Worm (Caenorhabditis elegans) whole organism, early embryonic: ENCODE results near the gene Y7A5A.3.

ENCODE experiments used
- B0310.2 ChIP-seq: sonication (generic microtip); optimal IDR thresholded peaks from 2 replicates; lab custom pipeline; 2016; ENCODE audit warnings: mild to moderate bottlenecking, missing genetic modification characterization, missing compliant biosample characterization
- F13C5.2 ChIP-seq: sonication (generic microtip); optimal IDR thresholded peaks from 2 replicates; lab custom pipeline; 2017; ENCODE audit warnings: mild to moderate bottlenecking, missing genetic modification characterization, inconsistent platforms, missing compliant biosample characterization
- aly-1 ChIP-seq: sonication (generic microtip); optimal IDR thresholded peaks from 2 replicates; lab custom pipeline; 2016; ENCODE audit warnings: missing genetic modification characterization, missing compliant biosample characterization
- ama-1 ChIP-seq: fragments of 150-350 bp; optimal IDR thresholded peaks from 2 replicates; lab custom pipeline; 2014
- ceh-13 ChIP-seq: fragments of 200-800 bp; sonication (Bioruptor generic); optimal IDR thresholded peaks from 2 replicates; lab custom pipeline; 2018; ENCODE audit warnings: mild to moderate bottlenecking, missing genetic modification characterization, missing compliant biosample characterization
- ceh-36 ChIP-seq: sonication (generic microtip); optimal IDR thresholded peaks from 2 replicates; lab custom pipeline; 2016; ENCODE audit warnings: missing genetic modification characterization, inconsistent platforms, missing compliant biosample characterization
- ets-7 ChIP-seq: sonication (generic microtip); optimal IDR thresholded peaks from 2 replicates; lab custom pipeline; 2016; ENCODE audit warnings: missing genotype, missing genetic modification characterization, missing compliant biosample characterization
- flt-1 ChIP-seq: fragments of 200-800 bp; sonication (Bioruptor generic); IDR thresholded peaks from 2 replicates; pipeline ENCODE4 v1.3.6; 2022; ENCODE audit warnings: missing genetic modification characterization, missing compliant biosample characterization
- hmbx-1 ChIP-seq: sonication (generic microtip); optimal IDR thresholded peaks from 2 replicates; lab custom pipeline; 2016; ENCODE audit warnings: mild to moderate bottlenecking, missing genetic modification characterization, missing compliant biosample characterization
- hmg-4 ChIP-seq: fragments of 200-800 bp; sonication (Bioruptor generic); optimal IDR thresholded peaks from 2 replicates; lab custom pipeline; 2018; ENCODE audit warnings: mild to moderate bottlenecking, missing genetic modification characterization, missing compliant biosample characterization
- hnd-1 ChIP-seq: sonication (generic microtip); optimal IDR thresholded peaks from 2 replicates; lab custom pipeline; 2016; ENCODE audit warnings: missing genetic modification characterization, missing compliant biosample characterization
- pes-1 ChIP-seq: fragments of 200-800 bp; sonication (Bioruptor generic); IDR thresholded peaks from 2 replicates; pipeline ENCODE4 v1.3.6; 2022; ENCODE audit warnings: missing genetic modification reagents, missing genetic modification characterization, missing compliant biosample characterization
- scrt-1 ChIP-seq: fragments of 200-800 bp; sonication (Bioruptor generic); IDR thresholded peaks from 2 replicates; pipeline ENCODE4 v1.3.6; 2022; ENCODE audit warnings: missing genetic modification characterization, missing compliant biosample characterization
- sea-1 ChIP-seq: fragments of 200-800 bp; sonication (Bioruptor generic); conservative IDR thresholded peaks from 2 replicates; pipeline ENCODE4 v1.3.6; 2022; ENCODE audit warnings: missing genetic modification characterization, missing compliant biosample characterization
- tbx-11 ChIP-seq: fragments of 200-800 bp; sonication (Bioruptor generic); IDR thresholded peaks from 2 replicates; pipeline ENCODE4 v1.3.6; 2022; ENCODE audit warnings: missing genetic modification characterization, missing compliant biosample characterization
- tbx-37 ChIP-seq: fragments of 200-800 bp; sonication (Bioruptor generic); conservative IDR thresholded peaks from 2 replicates; pipeline ENCODE4 v1.3.6; 2022; ENCODE audit warnings: missing genetic modification reagents, missing genetic modification characterization, missing compliant biosample characterization
- tra-4 ChIP-seq: sonication (generic microtip); optimal IDR thresholded peaks from 2 replicates; lab custom pipeline; 2017; ENCODE audit warnings: missing genetic modification characterization, missing compliant biosample characterization

The Y7A5A.3 gene

DNA sequence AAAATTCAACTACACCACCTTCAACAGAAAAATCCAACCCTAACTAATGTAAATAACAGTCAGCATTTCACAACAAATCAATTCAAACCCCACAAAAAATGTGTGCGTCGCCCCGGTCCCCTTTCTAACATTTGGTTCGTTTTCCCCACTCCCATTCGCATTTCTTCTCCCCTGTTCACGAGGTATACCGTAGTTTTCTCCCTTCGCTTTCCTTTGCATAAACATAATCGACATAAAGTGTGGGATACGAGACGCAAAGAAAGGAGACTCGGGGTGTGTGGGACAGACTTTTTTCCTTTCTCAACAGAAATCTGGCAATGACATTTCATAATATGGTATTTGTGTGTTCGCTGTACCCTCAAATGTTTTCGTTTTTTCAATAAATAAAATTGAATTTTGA lies 26.9 kb upstream of the Y7A5A.3 start:
- no peak for TF ChIP-seq ama-1 (lab: Kevin White, UChicago)
- no peak for TF ChIP-seq sea-1 (GFP tag; lab: Robert Waterston, UW)
- TF ChIP-seq hmbx-1, result no peak
- TF ChIP-seq scrt-1 (GFP tag; lab: Robert Waterston, UW), result no peak
- TF ChIP-seq tra-4 (tag; lab: Kevin White, UChicago), result no peak
- TF ChIP-seq tbx-37 (GFP tag; lab: Robert Waterston, UW), result no peak
- no peak for TF ChIP-seq aly-1 (tag; lab: Kevin White, UChicago)

DNA sequence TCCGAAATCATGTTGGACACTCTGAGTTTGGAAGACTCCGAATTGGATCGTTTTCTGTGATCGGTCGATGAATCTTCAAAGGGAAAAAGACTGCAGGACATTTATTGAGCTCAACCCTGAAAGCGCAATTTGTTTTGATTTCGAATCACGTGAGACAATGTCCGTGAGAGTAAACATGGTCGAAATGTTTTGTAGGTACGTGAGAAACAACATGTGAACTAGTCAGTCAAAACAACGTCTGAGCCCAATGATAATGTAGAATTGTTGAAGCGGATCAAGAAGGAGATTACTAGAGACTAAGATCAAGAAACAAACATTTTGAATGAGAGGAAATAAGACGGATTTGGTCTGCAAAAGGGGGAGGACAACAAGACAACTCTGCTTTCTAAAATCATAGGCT lies 19.6 kb upstream of the Y7A5A.3 start, which contains the start of gene Y7A5A.7:
TSS of gene Y7A5A.7 (minus strand) at position 101 of the 400 bp plus-strand sequence.
- no peak for TF ChIP-seq tbx-37 (GFP tag; lab: Robert Waterston, UW)
- TF ChIP-seq tra-4 (tag; lab: Kevin White, UChicago), result no peak
- no peak for TF ChIP-seq scrt-1 (GFP tag; lab: Robert Waterston, UW)
- TF ChIP-seq ceh-13 (GFP tag; lab: Kevin White, UChicago), result no peak
- no peak for TF ChIP-seq ets-7
- no peak for TF ChIP-seq flt-1
- no peak for TF ChIP-seq ceh-36 (tag; lab: Kevin White, UChicago)
- TF ChIP-seq sea-1 (GFP tag; lab: Robert Waterston, UW), result no peak
- no peak for TF ChIP-seq aly-1 (tag; lab: Kevin White, UChicago)
- no peak for TF ChIP-seq tbx-11 (GFP tag; lab: Robert Waterston, UW)
- TF ChIP-seq B0310.2 (tag; lab: Kevin White, UChicago), result no peak
- no peak for TF ChIP-seq hmg-4
- no peak for TF ChIP-seq F13C5.2 (tag; lab: Kevin White, UChicago)
- no peak for TF ChIP-seq hmbx-1
- TF ChIP-seq hnd-1 (tag; lab: Kevin White, UChicago), result no peak
- TF ChIP-seq ama-1 (lab: Kevin White, UChicago), result no peak

DNA sequence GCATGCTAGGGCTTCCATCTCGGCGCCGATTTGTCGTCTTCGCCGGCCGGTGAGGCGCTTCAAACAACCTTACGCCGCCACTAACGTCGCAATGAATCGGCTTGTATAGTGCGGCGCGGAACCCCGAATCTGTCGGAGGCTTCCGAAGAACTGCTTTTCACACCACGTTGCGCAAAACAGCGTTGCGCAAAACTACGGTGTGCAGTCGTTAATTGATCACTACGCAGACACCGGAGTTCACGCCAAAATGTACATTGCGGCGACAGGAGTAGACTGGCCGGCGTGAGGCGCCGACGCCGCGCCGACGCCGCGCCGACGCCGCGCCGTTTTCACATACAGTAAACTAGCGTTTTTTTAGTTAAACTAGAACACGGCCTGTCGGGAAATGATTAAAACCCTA lies 17.4 kb upstream of the Y7A5A.3 start:
- TF ChIP-seq hmbx-1 (no peak), ceh-36 (tag; lab: Kevin White, UChicago) (no peak), tbx-11 (GFP tag; lab: Robert Waterston, UW) (no peak), hnd-1 (tag; lab: Kevin White, UChicago) (no peak), tbx-37 (GFP tag; lab: Robert Waterston, UW) (no peak), hmg-4 (no peak), ama-1 (lab: Kevin White, UChicago) (no peak), ets-7 (no peak), tra-4 (tag; lab: Kevin White, UChicago) (no peak), F13C5.2 (tag; lab: Kevin White, UChicago) (no peak), aly-1 (tag; lab: Kevin White, UChicago) (no peak), sea-1 (GFP tag; lab: Robert Waterston, UW) (no peak), flt-1 (no peak), ceh-13 (GFP tag; lab: Kevin White, UChicago) (no peak), scrt-1 (GFP tag; lab: Robert Waterston, UW) (no peak), pes-1 (GFP tag; lab: Robert Waterston, UW) (no peak), B0310.2 (tag; lab: Kevin White, UChicago) (no peak)

DNA sequence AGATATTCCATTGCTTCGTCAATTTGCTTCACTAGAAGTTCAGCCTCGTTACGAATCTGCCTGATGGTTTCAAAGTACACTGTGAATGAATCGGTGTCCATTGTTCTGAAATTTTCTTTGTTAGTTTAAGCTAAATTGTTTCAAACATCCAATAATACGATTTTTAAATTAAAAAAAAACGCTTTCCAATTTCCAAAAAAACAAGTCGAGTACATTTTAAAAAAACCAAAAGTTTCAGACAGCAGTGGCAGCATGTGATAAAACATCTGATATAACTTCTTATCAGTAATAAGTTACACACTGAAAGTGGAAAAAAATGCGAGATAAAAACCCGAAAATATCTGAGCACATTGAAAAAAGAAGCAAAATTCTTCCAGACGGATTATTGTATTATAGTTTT lies 15.1 kb upstream of the Y7A5A.3 start, which contains the start of gene Y7A5A.6:
TSS of gene Y7A5A.6 (minus strand) at position 101 of the 400 bp plus-strand sequence.
- no peak for TF ChIP-seq scrt-1 (GFP tag; lab: Robert Waterston, UW)
- TF ChIP-seq tbx-37 (GFP tag; lab: Robert Waterston, UW), result no peak
- no peak for TF ChIP-seq tra-4 (tag; lab: Kevin White, UChicago)

- TF ChIP-seq B0310.2 (tag; lab: Kevin White, UChicago) (no peak), ets-7 (no peak), hmbx-1 (no peak), ceh-36 (tag; lab: Kevin White, UChicago) (no peak), F13C5.2 (tag; lab: Kevin White, UChicago) (no peak), scrt-1 (GFP tag; lab: Robert Waterston, UW) (no peak)
Measured at ce11 chrX:15796633-15797032, 12.2 kb upstream of the Y7A5A.3 start.

- TF ChIP-seq flt-1 (no peak), ama-1 (lab: Kevin White, UChicago) (no peak), hnd-1 (tag; lab: Kevin White, UChicago) (no peak), tra-4 (tag; lab: Kevin White, UChicago) (no peak), B0310.2 (tag; lab: Kevin White, UChicago) (no peak), tbx-11 (GFP tag; lab: Robert Waterston, UW) (no peak), sea-1 (GFP tag; lab: Robert Waterston, UW) (no peak), pes-1 (GFP tag; lab: Robert Waterston, UW) (no peak), tbx-37 (GFP tag; lab: Robert Waterston, UW) (no peak), hmbx-1 (no peak), F13C5.2 (tag; lab: Kevin White, UChicago) (no peak), ceh-36 (tag; lab: Kevin White, UChicago) (no peak), aly-1 (tag; lab: Kevin White, UChicago) (no peak), ceh-13 (GFP tag; lab: Kevin White, UChicago) (no peak), hmg-4 (no peak), scrt-1 (GFP tag; lab: Robert Waterston, UW) (no peak), ets-7 (no peak)
Measured at ce11 chrX:15794977-15795376, 10.5 kb upstream of the Y7A5A.3 start, which contains the start of gene Y7A5A.10. Gene Y7A5A.10, minus strand, starts transcription at chrX:15795077.

- TF ChIP-seq tbx-11 (GFP tag; lab: Robert Waterston, UW) (no peak), ets-7 (no peak), tra-4 (tag; lab: Kevin White, UChicago) (no peak), hnd-1 (tag; lab: Kevin White, UChicago) (no peak), scrt-1 (GFP tag; lab: Robert Waterston, UW) (no peak), hmbx-1 (no peak), ceh-36 (tag; lab: Kevin White, UChicago) (no peak), sea-1 (GFP tag; lab: Robert Waterston, UW) (no peak), F13C5.2 (tag; lab: Kevin White, UChicago) (no peak), hmg-4 (no peak), aly-1 (tag; lab: Kevin White, UChicago) (no peak), ama-1 (lab: Kevin White, UChicago) (no peak), tbx-37 (GFP tag; lab: Robert Waterston, UW) (no peak), B0310.2 (tag; lab: Kevin White, UChicago) (no peak), pes-1 (GFP tag; lab: Robert Waterston, UW) (no peak), flt-1 (no peak), ceh-13 (GFP tag; lab: Kevin White, UChicago) (no peak)
Measured at ce11 chrX:15786726-15787125, 2.3 kb upstream of the Y7A5A.3 start, which contains the start of gene Y7A5A.5. Gene Y7A5A.5, minus strand, starts transcription at chrX:15786826.
